Worm (Caenorhabditis elegans) whole organism, midembryonic: ENCODE data around the gene F35E8.6.

Experiments used
- T22C8.4 ChIP-seq: fragments of 200-800 bp; sonication (Bioruptor generic); IDR thresholded peaks from 2 replicates; pipeline ENCODE4 v1.3.6; 2022; ENCODE audit warnings: missing genetic modification characterization, missing compliant biosample characterization
- cog-1 ChIP-seq: sonication (generic microtip); optimal IDR thresholded peaks from 2 replicates; lab custom pipeline; 2016; ENCODE audit warnings: missing genetic modification characterization, missing compliant biosample characterization
- flt-1 ChIP-seq: fragments of 200-800 bp; sonication (Bioruptor generic); IDR thresholded peaks from 2 replicates; pipeline ENCODE4 v1.3.6; 2022; ENCODE audit warnings: missing genetic modification characterization, missing compliant biosample characterization
- klf-2 ChIP-seq: fragments of 200-800 bp; sonication (Bioruptor generic); conservative IDR thresholded peaks from 2 replicates; pipeline ENCODE4 v1.3.6; 2022; ENCODE audit warnings: missing genetic modification reagents, missing genetic modification characterization, missing compliant biosample characterization
- ref-1 ChIP-seq: fragments of 200-800 bp; sonication (Bioruptor generic); conservative IDR thresholded peaks from 2 replicates; pipeline ENCODE4 v1.3.6; 2022; ENCODE audit warnings: missing genetic modification reagents, missing genetic modification characterization, missing compliant biosample characterization
- ztf-23 ChIP-seq: fragments of 200-800 bp; sonication (Bioruptor generic); IDR thresholded peaks from 2 replicates; pipeline ENCODE4 v1.3.6; 2022; ENCODE audit warnings: missing genetic modification reagents, missing genetic modification characterization, missing compliant biosample characterization
- ztf-29 ChIP-seq: fragments of 200-800 bp; sonication (Bioruptor generic); IDR thresholded peaks from 2 replicates; pipeline ENCODE4 v1.3.6; 2022; ENCODE audit warnings: missing genetic modification reagents, missing genetic modification characterization, missing compliant biosample characterization

- TF ChIP-seq ref-1 (GFP tag; lab: Robert Waterston, UW) (no peak), flt-1 (GFP tag; lab: Robert Waterston, UW) (no peak), ztf-29 (GFP tag; lab: Robert Waterston, UW) (no peak), ztf-23 (GFP tag; lab: Robert Waterston, UW) (no peak), klf-2 (GFP tag; lab: Robert Waterston, UW) (no peak), cog-1 (tag; lab: Kevin White, UChicago) (no peak), T22C8.4 (GFP tag; lab: Robert Waterston, UW) (no peak)
Measured at ce11 chrV:15884698-15885097, 27.2 kb upstream of the F35E8.6 start, which contains the start of gene oac-42.
